Worm (Caenorhabditis elegans) whole organism, L4 larva: ENCODE data around the gene blos-7.

ENCODE experiments used
- D1046.2 ChIP-seq: fragments of 200-800 bp; sonication (Bioruptor generic); IDR thresholded peaks from 2 replicates; pipeline ENCODE4 v1.3.6; 2022; ENCODE audit warnings: missing genetic modification characterization, missing compliant biosample characterization
- F26F4.8 ChIP-seq: fragments of 200-800 bp; sonication (Bioruptor generic); conservative IDR thresholded peaks from 2 replicates; pipeline ENCODE4 v1.3.6; 2022; ENCODE audit warnings: missing genetic modification characterization, missing compliant biosample characterization
- F37D6.2 ChIP-seq: sonication (generic microtip); optimal IDR thresholded peaks from 2 replicates; lab custom pipeline; 2016; ENCODE audit warnings: mild to moderate bottlenecking, missing genetic modification characterization, missing compliant biosample characterization
- F49E8.2 ChIP-seq: sonication (generic microtip); optimal IDR thresholded peaks from 2 replicates; lab custom pipeline; 2016; ENCODE audit warnings: missing compliant biosample characterization, mild to moderate bottlenecking, missing genetic modification characterization, borderline replicate concordance
- T26A8.4 ChIP-seq: fragments of 200-800 bp; sonication (Bioruptor generic); IDR thresholded peaks from 2 replicates; pipeline ENCODE4 v1.3.6; 2022; ENCODE audit warnings: missing genetic modification characterization, missing compliant biosample characterization
- Y105C5A.15 ChIP-seq: fragments of 200-800 bp; sonication (Bioruptor generic); IDR thresholded peaks from 2 replicates; pipeline ENCODE4 v1.3.6; 2022; ENCODE audit warnings: missing genetic modification characterization, missing compliant biosample characterization
- ZK337.2 ChIP-seq: fragments of 200-800 bp; sonication (Bioruptor generic); IDR thresholded peaks from 2 replicates; pipeline ENCODE4 v1.3.6; 2022; ENCODE audit warnings: missing genetic modification reagents, missing genetic modification characterization, missing compliant biosample characterization
- aly-2 ChIP-seq: sonication (generic microtip); optimal IDR thresholded peaks from 2 replicates; lab custom pipeline; 2018; ENCODE audit warnings: missing biosample characterization, missing genetic modification characterization
- ama-1 ChIP-seq: fragments of 150-350 bp; optimal IDR thresholded peaks from 2 replicates; lab custom pipeline; 2014; ENCODE audit warnings: inconsistent platforms, mixed read lengths
- ceh-82 ChIP-seq: sonication (generic microtip); optimal IDR thresholded peaks from 2 replicates; lab custom pipeline; 2017; ENCODE audit warnings: missing biosample characterization, missing genetic modification characterization
- cey-2 ChIP-seq: sonication (generic microtip); optimal IDR thresholded peaks from 3 replicates; lab custom pipeline; 2017; ENCODE audit warnings: missing genetic modification characterization, mild to moderate bottlenecking, missing compliant biosample characterization, antibody characterized with exemption, borderline replicate concordance; ENCODE audit not compliant: insufficient read depth
- daf-12 ChIP-seq: fragments of 150-350 bp; optimal IDR thresholded peaks from 2 replicates; lab custom pipeline; 2014; ENCODE audit warnings: missing biosample characterization, missing genetic modification reagents, missing genetic modification characterization
- daf-16 ChIP-seq, 3 experiments: sonication (generic microtip); optimal IDR thresholded peaks; 2 replicates each; lab custom pipeline; 2016 to 2017; ENCODE audit warnings: missing genetic modification characterization in 3 of 3, missing genetic modification reagents in 3 of 3, mild to moderate bottlenecking in 2 of 3, missing compliant biosample characterization in 2 of 3, missing biosample characterization in 1 of 3, moderate library complexity in 1 of 3
- daf-8 ChIP-seq: fragments of 200-800 bp; sonication (Bioruptor generic); IDR thresholded peaks from 2 replicates; pipeline ENCODE4 v1.3.6; 2022; ENCODE audit warnings: missing genetic modification characterization, missing compliant biosample characterization
- dmd-9 ChIP-seq: fragments of 200-800 bp; sonication (Bioruptor generic); IDR thresholded peaks from 2 replicates; pipeline ENCODE4 v1.3.6; 2022; ENCODE audit warnings: missing genetic modification reagents, missing genetic modification characterization, missing compliant biosample characterization
- duxl-1 ChIP-seq: sonication (generic microtip); optimal IDR thresholded peaks from 2 replicates; lab custom pipeline; 2016; ENCODE audit warnings: mild to moderate bottlenecking, missing genetic modification characterization, moderate library complexity, missing compliant biosample characterization; ENCODE audit not compliant: poor library complexity
- dve-1 ChIP-seq: sonication (generic microtip); optimal IDR thresholded peaks from 2 replicates; lab custom pipeline; 2017; ENCODE audit warnings: antibody characterized with exemption, mild to moderate bottlenecking, missing genetic modification characterization, missing compliant biosample characterization; ENCODE audit not compliant: insufficient read depth
- egl-43 ChIP-seq: fragments of 200-800 bp; sonication (Bioruptor generic); IDR thresholded peaks from 2 replicates; pipeline ENCODE4 v1.3.6; 2022; ENCODE audit warnings: missing genetic modification reagents, missing genetic modification characterization, missing compliant biosample characterization
- fos-1 ChIP-seq: fragments of 150-350 bp; optimal IDR thresholded peaks from 2 replicates; lab custom pipeline; 2014; ENCODE audit warnings: missing biosample characterization, missing genetic modification characterization
- hlh-11 ChIP-seq: fragments of 200-800 bp; sonication (Bioruptor generic); optimal IDR thresholded peaks from 2 replicates; lab custom pipeline; 2018; ENCODE audit warnings: mild to moderate bottlenecking, missing genetic modification characterization, missing compliant biosample characterization
- hlh-30 ChIP-seq: sonication (generic microtip); optimal IDR thresholded peaks from 2 replicates; lab custom pipeline; 2017; ENCODE audit warnings: antibody characterized with exemption, mild to moderate bottlenecking, missing genetic modification characterization, missing compliant biosample characterization; ENCODE audit not compliant: insufficient read depth
- lim-7 ChIP-seq: fragments of 200-800 bp; sonication (Bioruptor generic); IDR thresholded peaks from 2 replicates; pipeline ENCODE4 v1.3.6; 2022; ENCODE audit warnings: missing genetic modification characterization, missing compliant biosample characterization
- lin-29 ChIP-seq: fragments of 200-800 bp; sonication (Bioruptor generic); IDR thresholded peaks from 2 replicates; pipeline ENCODE4 v1.3.6; 2022; ENCODE audit warnings: missing genetic modification reagents, missing genetic modification characterization, missing compliant biosample characterization
- lin-39 ChIP-seq: fragments of 150-350 bp; optimal IDR thresholded peaks from 2 replicates; lab custom pipeline; 2014; ENCODE audit warnings: missing biosample characterization, missing genetic modification reagents, missing genetic modification characterization
- lsy-2 ChIP-seq, 2 experiments: fragments of 150-350 bp in 1 of 2; sonication (generic microtip) in 1 of 2; optimal IDR thresholded peaks; 2 replicates each; lab custom pipeline; 2014 to 2017; ENCODE audit warnings: missing biosample characterization in 2 of 2, missing genetic modification characterization in 2 of 2
- madf-9 ChIP-seq: fragments of 200-800 bp; sonication (Bioruptor generic); conservative IDR thresholded peaks from 2 replicates; pipeline ENCODE4 v1.3.6; 2022; ENCODE audit warnings: missing genetic modification reagents, missing genetic modification characterization, missing compliant biosample characterization
- mdl-1 ChIP-seq, 2 experiments: fragments of 150-350 bp in 1 of 2; sonication (generic microtip) in 1 of 2; optimal IDR thresholded peaks; 2 replicates each; lab custom pipeline; 2014 to 2017; ENCODE audit warnings: missing biosample characterization in 2 of 2, missing genetic modification characterization in 2 of 2
- mdt-29 ChIP-seq: fragments of 200-800 bp; sonication (Bioruptor generic); IDR thresholded peaks from 2 replicates; pipeline ENCODE4 v1.3.6; 2022; ENCODE audit warnings: missing genetic modification reagents, missing genetic modification characterization, missing compliant biosample characterization
- mxl-2 ChIP-seq: fragments of 200-800 bp; sonication (Bioruptor generic); conservative IDR thresholded peaks from 2 replicates; pipeline ENCODE4 v1.3.6; 2022; ENCODE audit warnings: missing genetic modification reagents, missing genetic modification characterization, missing compliant biosample characterization
- nhr-10 ChIP-seq: fragments of 150-350 bp; optimal IDR thresholded peaks from 2 replicates; lab custom pipeline; 2014; ENCODE audit warnings: missing biosample characterization, missing genetic modification characterization
- nhr-102 ChIP-seq: sonication (generic microtip); optimal IDR thresholded peaks from 2 replicates; lab custom pipeline; 2016; ENCODE audit warnings: mild to moderate bottlenecking, missing genetic modification characterization, moderate library complexity, missing compliant biosample characterization
- nhr-41 ChIP-seq: fragments of 200-800 bp; sonication (Bioruptor generic); IDR thresholded peaks from 2 replicates; pipeline ENCODE4 v1.3.6; 2022; ENCODE audit warnings: missing genetic modification reagents, missing genetic modification characterization, missing compliant biosample characterization
- nhr-42 ChIP-seq: fragments of 200-800 bp; sonication (Bioruptor generic); IDR thresholded peaks from 2 replicates; pipeline ENCODE4 v1.3.6; 2022; ENCODE audit warnings: missing genetic modification characterization, missing compliant biosample characterization
- nhr-6 ChIP-seq: fragments of 150-350 bp; optimal IDR thresholded peaks from 2 replicates; lab custom pipeline; 2014; ENCODE audit warnings: missing biosample characterization, missing genetic modification characterization
- nhr-76 ChIP-seq: fragments of 150-350 bp; optimal IDR thresholded peaks from 2 replicates; lab custom pipeline; 2014; ENCODE audit warnings: missing biosample characterization, missing genetic modification characterization
- pha-4 ChIP-seq, 2 experiments: fragments of 150-350 bp in 1 of 2; fragments of 200-800 bp in 1 of 2; sonication (Bioruptor generic) in 1 of 2; IDR thresholded peaks in 1 of 2; optimal IDR thresholded peaks in 1 of 2; 2 replicates each; pipeline versions ENCODE4 v1.3.6 to Lab custom; 2014 to 2022; ENCODE audit warnings: missing genetic modification characterization in 2 of 2, missing genetic modification reagents in 2 of 2, missing biosample characterization in 1 of 2, missing compliant biosample characterization in 1 of 2
- php-3 ChIP-seq: fragments of 200-800 bp; sonication (Bioruptor generic); IDR thresholded peaks from 2 replicates; pipeline ENCODE4 v1.3.6; 2022; ENCODE audit warnings: missing genetic modification reagents, missing genetic modification characterization, missing compliant biosample characterization
- pqm-1 ChIP-seq: sonication (generic microtip); optimal IDR thresholded peaks from 2 replicates; lab custom pipeline; 2017; ENCODE audit warnings: missing biosample characterization, missing genetic modification characterization
- rbr-2 ChIP-seq: sonication (generic microtip); optimal IDR thresholded peaks from 2 replicates; lab custom pipeline; 2016; ENCODE audit warnings: missing genotype, missing genetic modification characterization, missing compliant biosample characterization
- set-16 ChIP-seq: fragments of 200-800 bp; sonication (Bioruptor generic); IDR thresholded peaks from 2 replicates; pipeline ENCODE4 v1.3.6; 2022; ENCODE audit warnings: missing genetic modification reagents, missing genetic modification characterization, missing compliant biosample characterization
- spr-1 ChIP-seq: sonication (generic microtip); optimal IDR thresholded peaks from 2 replicates; lab custom pipeline; 2016; ENCODE audit warnings: mild to moderate bottlenecking, missing genetic modification characterization, missing compliant biosample characterization
- tag-97 ChIP-seq: fragments of 200-800 bp; sonication (Bioruptor generic); IDR thresholded peaks from 2 replicates; pipeline ENCODE4 v1.3.6; 2022; ENCODE audit warnings: missing genetic modification characterization, missing compliant biosample characterization
- unc-39 ChIP-seq: sonication (generic microtip); optimal IDR thresholded peaks from 2 replicates; lab custom pipeline; 2017; ENCODE audit warnings: missing biosample characterization, missing genetic modification characterization
- unc-62 ChIP-seq, 3 experiments: fragments of 150-350 bp in 1 of 3; sonication (generic microtip); optimal IDR thresholded peaks in 2 of 3; peaks in 1 of 3; 1 replicate in 1 of 3; 2 replicates in 2 of 3; lab custom pipeline; 2014 to 2017; ENCODE audit warnings: missing biosample characterization in 3 of 3, missing genetic modification characterization in 3 of 3, missing genetic modification reagents in 3 of 3, missing genotype in 1 of 3
- zfp-2 ChIP-seq: sonication (generic microtip); optimal IDR thresholded peaks from 2 replicates; lab custom pipeline; 2016; ENCODE audit warnings: mild to moderate bottlenecking, missing genetic modification characterization, missing compliant biosample characterization
- ztf-7 ChIP-seq: fragments of 150-350 bp; optimal IDR thresholded peaks from 2 replicates; lab custom pipeline; 2014; ENCODE audit warnings: missing biosample characterization, missing genetic modification characterization

blos-7 gene

ce11 chrIV:3552933-3553332, 29.8 kb downstream of the blos-7 start:
- peak in 1 of 2 experiments; percentile 90 for TF ChIP-seq unc-62 (GFP tag; optimal IDR thresholded peaks at IDR 0.05 in 1 of 2; lab: Kevin White, UChicago)
- no peak for TF ChIP-seq unc-62 (tag; optimal IDR thresholded peaks at IDR 0.05; lab: Kevin White, UChicago)
- no peak for TF ChIP-seq tag-97 (GFP tag; lab: Robert Waterston, UW)

ce11 chrIV:3551777-3552462, 30.8 kb downstream of the blos-7 start:
- peak; percentile 78 for TF ChIP-seq madf-9 (GFP tag; lab: Robert Waterston, UW)
- TF ChIP-seq rbr-2 = peak; percentile 76
- no peak for TF ChIP-seq daf-8 (GFP tag; lab: Robert Waterston, UW)
- TF ChIP-seq F26F4.8 (GFP tag; lab: Robert Waterston, UW) = peak; percentile 88
- peak; percentile 61 for TF ChIP-seq nhr-102 (tag; lab: Kevin White, UChicago)
- no peak for TF ChIP-seq aly-2
- peak; percentile 30; the same call in 1 of the 2 replicates for TF ChIP-seq mxl-2 (GFP tag; lab: Robert Waterston, UW)
- peak; percentile 93 for TF ChIP-seq egl-43 (GFP tag; lab: Robert Waterston, UW)
- TF ChIP-seq hlh-11 (tag; lab: Kevin White, UChicago) = peak; percentile 72
- 0 out of 2 replicates have a peak, but pooled peaks have one; percentile 50 for TF ChIP-seq nhr-42 (GFP tag; lab: Robert Waterston, UW)
- peak; percentile 64 for TF ChIP-seq set-16
- TF ChIP-seq tag-97 (GFP tag; lab: Robert Waterston, UW) = no peak
- peak; percentile 70; the same call in 1 of the 2 replicates for TF ChIP-seq nhr-41 (GFP tag; lab: Robert Waterston, UW)
- no peak for TF ChIP-seq F37D6.2 (tag; lab: Kevin White, UChicago)
- no peak for TF ChIP-seq lin-39 (tag; lab: Kevin White, UChicago)
- TF ChIP-seq Y105C5A.15 (GFP tag; lab: Robert Waterston, UW) = peak; percentile 59; the same call in 1 of the 2 replicates
- TF ChIP-seq cey-2 (tag; lab: Kevin White, UChicago) = no peak
- no peak for TF ChIP-seq lin-29 (GFP tag; lab: Robert Waterston, UW)
- no peak for TF ChIP-seq lsy-2 (tag; optimal IDR thresholded peaks at IDR 0.05; lab: Kevin White, UChicago)
- TF ChIP-seq nhr-10 (tag; lab: Kevin White, UChicago) = no peak
- TF ChIP-seq lim-7 (GFP tag; lab: Robert Waterston, UW) = peak; percentile 90
- peak; percentile 63; the same call in 1 of the 2 replicates for TF ChIP-seq D1046.2 (GFP tag; lab: Robert Waterston, UW)
- TF ChIP-seq php-3 (GFP tag; lab: Robert Waterston, UW) = no peak
- no peak for TF ChIP-seq ZK337.2
- TF ChIP-seq mdt-29 (GFP tag; lab: Robert Waterston, UW) = no peak; the same call in 1 of the 2 replicates
- peak; percentile 17 for TF ChIP-seq F49E8.2 (tag; lab: Kevin White, UChicago)
- no peak for TF ChIP-seq daf-12 (tag; lab: Kevin White, UChicago)
- TF ChIP-seq mdl-1 (tag; optimal IDR thresholded peaks at IDR 0.05; lab: Kevin White, UChicago) = peak in 1 of 2 experiments; percentile 11
- peak; percentile 89 for TF ChIP-seq pha-4 (GFP tag; IDR thresholded peaks at IDR 0.05; lab: Robert Waterston, UW)
- no peak for TF ChIP-seq pha-4 (tag; optimal IDR thresholded peaks at IDR 0.05; lab: Kevin White, UChicago)
- no peak for TF ChIP-seq fos-1 (tag; lab: Kevin White, UChicago)
- TF ChIP-seq ztf-7 = no peak
- no peak for TF ChIP-seq dve-1 (tag; lab: Kevin White, UChicago)
- TF ChIP-seq daf-16 (GFP tag; optimal IDR thresholded peaks at IDR 0.05; lab: Kevin White, UChicago) = peak; percentile 2 to 67
- TF ChIP-seq daf-16 (tag; optimal IDR thresholded peaks at IDR 0.05; lab: Kevin White, UChicago) = peak; percentile 41
- TF ChIP-seq pqm-1 = no peak
- TF ChIP-seq ama-1 (lab: Kevin White, UChicago) = no peak
- peak; percentile 63 for TF ChIP-seq duxl-1 (tag; lab: Kevin White, UChicago)
- TF ChIP-seq unc-39 (tag; lab: Kevin White, UChicago) = no peak
- TF ChIP-seq nhr-76 (tag; lab: Kevin White, UChicago) = no peak
- TF ChIP-seq hlh-30 (tag; lab: Kevin White, UChicago) = peak; percentile 58
- peak; percentile 52 for TF ChIP-seq nhr-6 (tag; lab: Kevin White, UChicago)
- TF ChIP-seq spr-1 (tag; lab: Kevin White, UChicago) = peak; percentile 63
- no peak for TF ChIP-seq dmd-9 (GFP tag; lab: Robert Waterston, UW)
- no peak for TF ChIP-seq ceh-82
- TF ChIP-seq T26A8.4 (GFP tag; lab: Robert Waterston, UW) = peak; percentile 78
- TF ChIP-seq zfp-2 (tag; lab: Kevin White, UChicago) = peak; percentile 8
